Worm (Caenorhabditis elegans) whole organism, L2 larva: Measurements from ENCODE around the gene act-5.

Experiments
- C34F6.9 ChIP-seq: fragments of 150-350 bp; optimal IDR thresholded peaks from 2 replicates; lab custom pipeline; 2014; ENCODE audit warnings: missing biosample characterization, missing genetic modification characterization
- F13H6.1 ChIP-seq: sonication (generic microtip); optimal IDR thresholded peaks from 2 replicates; lab custom pipeline; 2016; ENCODE audit warnings: missing genetic modification characterization, missing compliant biosample characterization
- R02D3.7 ChIP-seq: fragments of 150-350 bp; optimal IDR thresholded peaks from 2 replicates; lab custom pipeline; 2014; ENCODE audit warnings: missing biosample characterization, missing genetic modification characterization
- Y55F3AM.14 ChIP-seq: fragments of 200-800 bp; sonication (Bioruptor generic); optimal IDR thresholded peaks from 2 replicates; lab custom pipeline; 2018; ENCODE audit warnings: mild to moderate bottlenecking, missing genetic modification characterization, missing compliant biosample characterization
- alr-1 ChIP-seq: fragments of 150-350 bp; optimal IDR thresholded peaks from 2 replicates; lab custom pipeline; 2014; ENCODE audit warnings: missing biosample characterization, missing genetic modification characterization
- aly-2 ChIP-seq: fragments of 150-350 bp; optimal IDR thresholded peaks from 2 replicates; lab custom pipeline; 2014; ENCODE audit warnings: missing biosample characterization, missing genetic modification characterization
- ama-1 ChIP-seq: fragments of 150-350 bp; optimal IDR thresholded peaks from 2 replicates; lab custom pipeline; 2018; ENCODE audit warnings: inconsistent platforms
- blmp-1 ChIP-seq: sonication (generic microtip); optimal IDR thresholded peaks from 2 replicates; lab custom pipeline; 2017; ENCODE audit warnings: missing genetic modification characterization, mild to moderate bottlenecking, missing compliant biosample characterization, antibody characterized with exemption, moderate library complexity; ENCODE audit not compliant: insufficient read depth
- crh-2 ChIP-seq: sonication (generic microtip); optimal IDR thresholded peaks from 2 replicates; lab custom pipeline; 2017; ENCODE audit warnings: missing biosample characterization, missing genetic modification characterization
- dmd-4 ChIP-seq: sonication (generic microtip); optimal IDR thresholded peaks from 2 replicates; lab custom pipeline; 2017; ENCODE audit warnings: missing biosample characterization, missing genetic modification characterization
- egl-27 ChIP-seq: sonication (generic microtip); optimal IDR thresholded peaks from 3 replicates; lab custom pipeline; 2017; ENCODE audit warnings: missing biosample characterization, missing genetic modification reagents, missing genetic modification characterization
- elt-1 ChIP-seq: fragments of 150-350 bp; optimal IDR thresholded peaks from 2 replicates; lab custom pipeline; 2014; ENCODE audit warnings: missing biosample characterization, missing genetic modification characterization
- elt-3 ChIP-seq: sonication (generic microtip); optimal IDR thresholded peaks from 2 replicates; lab custom pipeline; 2017; ENCODE audit warnings: missing biosample characterization, missing genetic modification characterization
- fos-1 ChIP-seq: fragments of 150-350 bp; optimal IDR thresholded peaks from 2 replicates; lab custom pipeline; 2014; ENCODE audit warnings: missing biosample characterization, missing genetic modification characterization
- gmeb-1 ChIP-seq: fragments of 150-350 bp; optimal IDR thresholded peaks from 2 replicates; lab custom pipeline; 2014; ENCODE audit warnings: missing biosample characterization, missing genetic modification characterization
- lin-11 ChIP-seq: fragments of 150-350 bp; sonication (generic microtip); optimal IDR thresholded peaks from 2 replicates; lab custom pipeline; 2014; ENCODE audit warnings: missing biosample characterization, missing genetic modification characterization, inconsistent platforms, mixed read lengths
- lin-39 ChIP-seq: fragments of 150-350 bp; optimal IDR thresholded peaks from 2 replicates; lab custom pipeline; 2014; ENCODE audit warnings: missing biosample characterization, missing genetic modification reagents, missing genetic modification characterization
- mab-5 ChIP-seq: fragments of 150-350 bp; optimal IDR thresholded peaks from 2 replicates; lab custom pipeline; 2014; ENCODE audit warnings: missing biosample characterization, missing genetic modification characterization
- mdl-1 ChIP-seq, 2 experiments: fragments of 150-350 bp in 1 of 2; sonication (generic microtip) in 1 of 2; optimal IDR thresholded peaks; 2 replicates each; lab custom pipeline; 2017; ENCODE audit warnings: missing biosample characterization in 2 of 2, missing genetic modification characterization in 2 of 2
- nhr-11 ChIP-seq: fragments of 150-350 bp; optimal IDR thresholded peaks from 2 replicates; lab custom pipeline; 2014; ENCODE audit warnings: missing biosample characterization, missing genetic modification characterization
- nhr-12 ChIP-seq: fragments of 150-350 bp; optimal IDR thresholded peaks from 2 replicates; lab custom pipeline; 2014; ENCODE audit warnings: missing biosample characterization, missing genetic modification characterization
- nhr-129 ChIP-seq: fragments of 150-350 bp; optimal IDR thresholded peaks from 2 replicates; lab custom pipeline; 2014; ENCODE audit warnings: missing biosample characterization, missing genetic modification characterization
- nhr-21 ChIP-seq: fragments of 150-350 bp; optimal IDR thresholded peaks from 2 replicates; lab custom pipeline; 2014; ENCODE audit warnings: missing biosample characterization, missing genetic modification characterization
- nhr-23 ChIP-seq: fragments of 150-350 bp; optimal IDR thresholded peaks from 2 replicates; lab custom pipeline; 2014; ENCODE audit warnings: missing biosample characterization, missing genetic modification reagents, missing genetic modification characterization
- nhr-237 ChIP-seq: fragments of 150-350 bp; optimal IDR thresholded peaks from 2 replicates; lab custom pipeline; 2014; ENCODE audit warnings: missing biosample characterization, missing genetic modification characterization
- nhr-25 ChIP-seq: fragments of 150-350 bp; sonication (generic microtip); optimal IDR thresholded peaks from 3 replicates; lab custom pipeline; 2014; ENCODE audit warnings: missing biosample characterization, missing genetic modification characterization
- nhr-6 ChIP-seq: fragments of 150-350 bp; optimal IDR thresholded peaks from 2 replicates; lab custom pipeline; 2014; ENCODE audit warnings: missing biosample characterization, missing genetic modification characterization
- nhr-77 ChIP-seq: fragments of 150-350 bp; optimal IDR thresholded peaks from 2 replicates; lab custom pipeline; 2014; ENCODE audit warnings: missing biosample characterization, missing genetic modification characterization
- sem-4 ChIP-seq: fragments of 150-350 bp; optimal IDR thresholded peaks from 2 replicates; lab custom pipeline; 2014; ENCODE audit warnings: missing biosample characterization, missing genetic modification reagents, missing genetic modification characterization
- skn-1 ChIP-seq: sonication (generic microtip); optimal IDR thresholded peaks from 2 replicates; lab custom pipeline; 2017; ENCODE audit warnings: missing biosample characterization, missing genetic modification characterization
- sma-3 ChIP-seq: sonication (generic microtip); optimal IDR thresholded peaks from 2 replicates; lab custom pipeline; 2016; ENCODE audit warnings: missing genetic modification reagents, missing genetic modification characterization, missing compliant biosample characterization
- sma-9 ChIP-seq, 2 experiments: fragments of 150-350 bp in 1 of 2; sonication (generic microtip) in 1 of 2; optimal IDR thresholded peaks; 2 replicates each; lab custom pipeline; 2014 to 2016; ENCODE audit warnings: missing genetic modification characterization in 2 of 2, mild to moderate bottlenecking in 1 of 2, missing biosample characterization in 1 of 2, missing compliant biosample characterization in 1 of 2, missing genetic modification reagents in 1 of 2, moderate library complexity in 1 of 2
- snpc-4 ChIP-seq: fragments of 150-350 bp; optimal IDR thresholded peaks from 2 replicates; lab custom pipeline; 2014; ENCODE audit warnings: missing biosample characterization, missing genetic modification characterization
- unc-55 ChIP-seq: fragments of 150-350 bp; sonication (generic microtip); optimal IDR thresholded peaks from 3 replicates; lab custom pipeline; 2014; ENCODE audit warnings: missing biosample characterization, missing genetic modification reagents, missing genetic modification characterization
- unc-62 ChIP-seq: fragments of 150-350 bp; optimal IDR thresholded peaks from 2 replicates; lab custom pipeline; 2014; ENCODE audit warnings: missing biosample characterization, missing genetic modification reagents, missing genetic modification characterization
- ztf-1 ChIP-seq: fragments of 200-800 bp; sonication (Bioruptor generic); conservative IDR thresholded peaks from 2 replicates; pipeline ENCODE4 v1.3.6; 2022; ENCODE audit warnings: missing genetic modification characterization, missing compliant biosample characterization
- ztf-4 ChIP-seq: fragments of 150-350 bp; optimal IDR thresholded peaks from 2 replicates; lab custom pipeline; 2014; ENCODE audit warnings: missing biosample characterization, missing genetic modification characterization

act-5 gene

ce11 chrIII:13614751-13615150 lies 8.9 kb upstream of the act-5 start:
- TF ChIP-seq fos-1 (tag; lab: Kevin White, UChicago) (no peak), crh-2 (tag; lab: Kevin White, UChicago) (no peak), nhr-11 (no peak), snpc-4 (no peak), nhr-21 (tag; lab: Kevin White, UChicago) (no peak), lin-11 (tag; lab: Kevin White, UChicago) (no peak), skn-1 (tag; lab: Kevin White, UChicago) (no peak), nhr-6 (no peak), sma-9 (GFP tag; optimal IDR thresholded peaks at IDR 0.05; lab: Kevin White, UChicago) (no peak), sma-9 (tag; optimal IDR thresholded peaks at IDR 0.05; lab: Kevin White, UChicago) (no peak), mab-5 (tag; lab: Kevin White, UChicago) (no peak), dmd-4 (no peak), C34F6.9 (tag; lab: Kevin White, UChicago) (no peak), mdl-1 (tag; optimal IDR thresholded peaks at IDR 0.05; lab: Kevin White, UChicago) (no peak), elt-1 (no peak), nhr-12 (tag; lab: Kevin White, UChicago) (no peak)

- TF ChIP-seq nhr-77 (tag; lab: Kevin White, UChicago) (no peak), elt-3 (tag; lab: Kevin White, UChicago) (no peak), nhr-6 (no peak), blmp-1 (no peak), ztf-1 (GFP tag; lab: Robert Waterston, UW) (no peak), aly-2 (tag; lab: Kevin White, UChicago) (no peak), F13H6.1 (no peak), ztf-4 (no peak), dmd-4 (no peak), lin-39 (tag; lab: Kevin White, UChicago) (no peak)
These were observed 8.3 kb upstream of the act-5 start for ce11 chrIII:13614206-13614605.

ce11 chrIII:13607833-13608232 lies 2.0 kb upstream of the act-5 start, which contains the start of gene shpk-1:
shpk-1 (plus strand) TSS chrIII:13608020.
- TF ChIP-seq elt-1, result no peak
- no peak for TF ChIP-seq mab-5 (tag; lab: Kevin White, UChicago)
- peak; percentile 40 for TF ChIP-seq F13H6.1
- no peak for TF ChIP-seq unc-62 (GFP tag; lab: Kevin White, UChicago)
- peak; percentile 77 for TF ChIP-seq crh-2 (tag; lab: Kevin White, UChicago)
- peak; percentile 96 for TF ChIP-seq fos-1 (tag; lab: Kevin White, UChicago)
- TF ChIP-seq nhr-23 (tag; lab: Kevin White, UChicago), result no peak
- peak; percentile 46 for TF ChIP-seq gmeb-1 (tag; lab: Kevin White, UChicago)
- no peak for TF ChIP-seq egl-27
- peak; percentile 40 for TF ChIP-seq sma-9 (GFP tag; optimal IDR thresholded peaks at IDR 0.05; lab: Kevin White, UChicago)
- TF ChIP-seq sma-9 (tag; optimal IDR thresholded peaks at IDR 0.05; lab: Kevin White, UChicago), result no peak

- TF ChIP-seq fos-1 (tag; lab: Kevin White, UChicago) (peak; percentile 51), nhr-23 (tag; lab: Kevin White, UChicago) (no peak), nhr-237 (tag; lab: Kevin White, UChicago) (no peak), sma-9 (GFP tag; optimal IDR thresholded peaks at IDR 0.05; lab: Kevin White, UChicago) (no peak), sma-9 (tag; optimal IDR thresholded peaks at IDR 0.05; lab: Kevin White, UChicago) (no peak)
These were observed 999 bp upstream of the act-5 start for ce11 chrIII:13606865-13607264.

- TF ChIP-seq snpc-4 (no peak), nhr-11 (peak; percentile 24)
These were observed 1.0 kb downstream of the act-5 start for ce11 chrIII:13604834-13605233.

- TF ChIP-seq nhr-129 (no peak), alr-1 (no peak), sma-9 (GFP tag; optimal IDR thresholded peaks at IDR 0.05; lab: Kevin White, UChicago) (no peak), sma-9 (tag; optimal IDR thresholded peaks at IDR 0.05; lab: Kevin White, UChicago) (no peak), sem-4 (tag; lab: Kevin White, UChicago) (no peak), unc-62 (GFP tag; lab: Kevin White, UChicago) (no peak), nhr-25 (tag; lab: Kevin White, UChicago) (no peak), elt-1 (no peak), ztf-4 (no peak), unc-55 (GFP tag; lab: Kevin White, UChicago) (no peak), Y55F3AM.14 (GFP tag; lab: Kevin White, UChicago) (no peak), gmeb-1 (tag; lab: Kevin White, UChicago) (no peak), nhr-237 (tag; lab: Kevin White, UChicago) (no peak), fos-1 (tag; lab: Kevin White, UChicago) (no peak), ama-1 (lab: Kevin White, UChicago) (no peak), mdl-1 (tag; optimal IDR thresholded peaks at IDR 0.05; lab: Kevin White, UChicago) (no peak), R02D3.7 (no peak), sma-3 (GFP tag; lab: Kevin White, UChicago) (no peak)
- TF ChIP-seq, all 48 proteins: peak for 0
These were observed 5.6 kb downstream of the act-5 start for ce11 chrIII:13600254-13600653.
